Worm (Caenorhabditis elegans): Measurements from ENCODE around the gene R12C12.5.
"Not testable (repeated sequence)": the region's sequence is repeated elsewhere in the genome, so short reads cannot be mapped to it uniquely, and the experiment has no call there.

R12C12.5 gene

ce11 chrII:6061495-6061894 is 16.5 kb upstream of the R12C12.5 start (continued):
- TF ChIP-seq C06A6.2 (GFP tag; conservative IDR thresholded peaks at IDR 0.05) (no peak), akir-1 (GFP tag; optimal IDR thresholded peaks at IDR 0.05) (no peak), ets-4 (GFP tag; optimal IDR thresholded peaks at IDR 0.05) (no peak), nhr-80 (tag; optimal IDR thresholded peaks at IDR 0.05) (no peak), F55B11.4 (tag; optimal IDR thresholded peaks at IDR 0.05; ENCODE audit: borderline replicate concordance, insufficient read depth) (no peak), dox-1 (GFP tag; IDR thresholded peaks at IDR 0.05) (peak; percentile 51; the same call in 1 of the 2 replicates), dpff-1 (tag; optimal IDR thresholded peaks at IDR 0.05) (no peak), let-526 (GFP tag; IDR thresholded peaks at IDR 0.05) (no peak), egl-18 (GFP tag; IDR thresholded peaks at IDR 0.05) (no peak), B0035.1 (tag; optimal IDR thresholded peaks at IDR 0.05) (no peak), Y67H2A.10 (GFP tag; conservative IDR thresholded peaks at IDR 0.05) (no peak), cebp-2 (GFP tag; IDR thresholded peaks at IDR 0.05) (no peak), hlh-26 (GFP tag; conservative IDR thresholded peaks at IDR 0.05) (no peak), madf-6 (GFP tag; IDR thresholded peaks at IDR 0.05) (peak; percentile 75), ztf-18 (tag; optimal IDR thresholded peaks at IDR 0.05) (peak; percentile 44), F23B12.7 (tag; optimal IDR thresholded peaks at IDR 0.05; ENCODE audit: insufficient read depth) (no peak), pbrm-1 (GFP tag; IDR thresholded peaks at IDR 0.05) (0 out of 2 replicates have a peak, but pooled peaks have one; percentile 41), chd-7 (tag; optimal IDR thresholded peaks at IDR 0.05) (no peak), mcd-1 (GFP tag; IDR thresholded peaks at IDR 0.05) (peak; percentile 73), F49E8.2 (tag; optimal IDR thresholded peaks at IDR 0.05; ENCODE audit: insufficient read depth) (no peak), T07F8.4 (tag; optimal IDR thresholded peaks at IDR 0.05) (no peak), rpc-1 (optimal IDR thresholded peaks at IDR 0.05) (no peak), rpc-1 (tag; optimal IDR thresholded peaks at IDR 0.05) (no peak), attf-3 (GFP tag; conservative IDR thresholded peaks at IDR 0.05) (0 out of 2 replicates have a peak, but pooled peaks have one; percentile 25), athp-1 (tag; optimal IDR thresholded peaks at IDR 0.05) (peak; percentile 4), egrh-3 (GFP tag; IDR thresholded peaks at IDR 0.05) (no peak), nfya-2 (GFP tag; IDR thresholded peaks at IDR 0.05) (no peak), ztf-28 (GFP tag; IDR thresholded peaks at IDR 0.05) (0 out of 2 replicates have a peak, but pooled peaks have one; percentile 11), ceh-27 (GFP tag; optimal IDR thresholded peaks at IDR 0.05) (peak; percentile 73), B0019.2 (GFP tag; conservative IDR thresholded peaks at IDR 0.05) (no peak)

- TF ChIP-seq cebp-1 (GFP tag; IDR thresholded peaks at IDR 0.05) = peak; percentile 41; the same call in 1 of the 2 replicates
- TF ChIP-seq cebp-1 (tag; optimal IDR thresholded peaks at IDR 0.05) = peak; percentile 76
- TF ChIP-seq ztf-18 (tag; optimal IDR thresholded peaks at IDR 0.05) = peak; percentile 89
- TF ChIP-seq akir-1 (GFP tag; optimal IDR thresholded peaks at IDR 0.05) = no peak
- TF ChIP-seq nhr-80 (tag; optimal IDR thresholded peaks at IDR 0.05) = peak; percentile 32
Observed at ce11 chrII:6055927-6056326, 11.0 kb upstream of the R12C12.5 start, which contains the start of gene R12C12.7. Gene R12C12.7, minus strand, starts transcription at chrII:6055985.

DNA sequence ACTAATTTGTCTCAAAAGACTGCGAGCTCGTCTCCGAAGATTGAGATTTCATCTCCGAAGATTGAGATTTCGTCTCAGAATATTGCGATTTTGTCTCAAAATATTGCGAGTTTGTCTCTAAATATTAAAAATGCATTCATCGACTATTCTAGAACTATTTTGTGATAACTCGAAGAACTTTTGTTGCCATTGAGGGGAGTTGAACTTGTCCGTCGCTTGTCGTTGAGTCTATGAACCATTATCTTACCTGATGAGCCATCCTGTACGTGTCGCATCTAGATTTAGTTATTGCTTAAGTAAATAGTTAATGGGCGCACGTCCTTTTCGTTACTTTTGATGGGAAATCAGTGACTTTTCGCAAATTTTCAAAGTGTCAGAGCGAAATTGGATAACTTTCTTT is 9.6 kb upstream of the R12C12.5 start:
- TF ChIP-seq madf-3 (GFP tag; IDR thresholded peaks at IDR 0.05) (0 out of 2 replicates have a peak, but pooled peaks have one; percentile 43), hsf-1 (GFP tag; IDR thresholded peaks at IDR 0.05) (peak; percentile 70; the same call in 1 of the 2 replicates), ztf-25 (GFP tag; IDR thresholded peaks at IDR 0.05) (0 out of 2 replicates have a peak, but pooled peaks have one; percentile 59), Y56A3A.18 (GFP tag; IDR thresholded peaks at IDR 0.05) (0 out of 2 replicates have a peak, but pooled peaks have one; percentile 60), D2030.7 (GFP tag; IDR thresholded peaks at IDR 0.05) (peak; percentile 64), rcor-1 (GFP tag; IDR thresholded peaks at IDR 0.05) (0 out of 2 replicates have a peak, but pooled peaks have one; percentile 44), tbp1 (GFP tag; optimal IDR thresholded peaks at IDR 0.05) (peak; percentile 44), ceh-58 (GFP tag; IDR thresholded peaks at IDR 0.05) (peak; percentile 47; the same call in 1 of the 2 replicates), lin-26 (GFP tag; IDR thresholded peaks at IDR 0.05) (peak; percentile 84), rpc-1 (tag; optimal IDR thresholded peaks at IDR 0.05) (peak; percentile 39), hmg-1.2 (GFP tag; IDR thresholded peaks at IDR 0.05) (0 out of 2 replicates have a peak, but pooled peaks have one; percentile 23), ekl-4 (GFP tag; IDR thresholded peaks at IDR 0.05) (peak; percentile 61; the same call in 1 of the 2 replicates), attf-6 (GFP tag; IDR thresholded peaks at IDR 0.05) (peak; percentile 54; the same call in 1 of the 2 replicates), madf-6 (GFP tag; IDR thresholded peaks at IDR 0.05) (peak; percentile 55; the same call in 1 of the 2 replicates)
- TF ChIP-seq rpc-1 (optimal IDR thresholded peaks at IDR 0.05) = not testable (repeated sequence)

All from whole organism, young adult.